Fruit fly (Drosophila melanogaster) whole organism, embryonic: ENCODE data around the gene Ubqn.

Experiments used
- CG10959 ChIP-seq: fragments of 200-800 bp; sonication (Bioruptor generic); IDR thresholded peaks from 2 replicates; pipeline ENCODE4 v1.3.6; 2022; ENCODE audit warnings: missing biosample characterization, missing genetic modification characterization
- CG11247 ChIP-seq: fragments of 200-800 bp; sonication (Bioruptor generic); IDR thresholded peaks from 2 replicates; pipeline ENCODE4 v1.3.6; 2022; ENCODE audit warnings: missing biosample characterization, missing genetic modification characterization
- CG13287 ChIP-seq: fragments of 200-800 bp; sonication (Bioruptor generic); IDR thresholded peaks from 2 replicates; pipeline ENCODE4 v1.3.6; 2022; ENCODE audit warnings: missing biosample characterization, missing genetic modification characterization; ENCODE audit not compliant: partially characterized antibody
- CG13624 ChIP-seq: fragments of 200-800 bp; sonication (Bioruptor generic); optimal IDR thresholded peaks from 2 replicates; lab custom pipeline; 2016; ENCODE audit warnings: missing biosample characterization, missing genetic modification characterization
- CG13775 ChIP-seq: fragments of 200-800 bp; sonication (Bioruptor generic); optimal IDR thresholded peaks from 3 replicates; lab custom pipeline; 2017; ENCODE audit warnings: missing biosample characterization, mild to moderate bottlenecking, missing genetic modification characterization
- CG16779 ChIP-seq: fragments of 200-800 bp; sonication (Bioruptor generic); IDR thresholded peaks from 2 replicates; pipeline ENCODE4 v1.3.6; 2022; ENCODE audit warnings: missing biosample characterization, missing genetic modification characterization
- CG16863 ChIP-seq: fragments of 200-800 bp; sonication (Bioruptor generic); optimal IDR thresholded peaks from 3 replicates; lab custom pipeline; 2016; ENCODE audit warnings: missing biosample characterization, missing genetic modification characterization
- CG18599 ChIP-seq: fragments of 200-800 bp; sonication (Bioruptor generic); optimal IDR thresholded peaks from 3 replicates; lab custom pipeline; 2017; ENCODE audit warnings: missing biosample characterization, missing genetic modification characterization, mild to moderate bottlenecking, moderate library complexity, missing genetic modification reagents
- CG2678 ChIP-seq: fragments of 200-800 bp; sonication (Bioruptor generic); optimal IDR thresholded peaks from 3 replicates; lab custom pipeline; 2019; ENCODE audit warnings: missing biosample characterization, mild to moderate bottlenecking, missing genetic modification characterization, moderate library complexity
- CG32532 ChIP-seq: fragments of 200-800 bp; sonication (Bioruptor generic); IDR thresholded peaks from 2 replicates; pipeline ENCODE4 v1.3.6; 2022; ENCODE audit warnings: missing biosample characterization, missing genetic modification characterization
- CG32772 ChIP-seq: fragments of 200-800 bp; sonication (Bioruptor generic); IDR thresholded peaks from 2 replicates; pipeline ENCODE4 v1.3.6; 2022; ENCODE audit warnings: missing biosample characterization, missing genetic modification characterization
- CG34422 ChIP-seq: fragments of 200-800 bp; sonication (Bioruptor generic); IDR thresholded peaks from 3 replicates; pipeline ENCODE4 v1.3.6; 2022; ENCODE audit warnings: missing biosample characterization, missing genetic modification characterization
- CG3726 ChIP-seq: fragments of 200-800 bp; sonication (Bioruptor generic); IDR thresholded peaks from 3 replicates; pipeline ENCODE4, ENCODE4 v1.3.6; 2022; ENCODE audit warnings: missing biosample characterization, missing genetic modification characterization
- CG7786 ChIP-seq: fragments of 200-800 bp; sonication (Bioruptor generic); optimal IDR thresholded peaks from 2 replicates; lab custom pipeline; 2016; ENCODE audit warnings: missing biosample characterization, missing genetic modification characterization
- CG8290 ChIP-seq, 3 experiments: fragments of 200-800 bp; sonication (Bioruptor generic); optimal IDR thresholded peaks; 2 replicates each; lab custom pipeline; 2016 to 2019; ENCODE audit warnings: missing biosample characterization in 3 of 3, missing genetic modification characterization in 3 of 3, mild to moderate bottlenecking in 2 of 3, moderate library complexity in 1 of 3
- CG8944 ChIP-seq: fragments of 200-800 bp; sonication (Bioruptor generic); optimal IDR thresholded peaks from 3 replicates; lab custom pipeline; 2016; ENCODE audit warnings: missing biosample characterization, missing genetic modification characterization
- Dad ChIP-seq: fragments of 200-800 bp; sonication (Bioruptor generic); optimal IDR thresholded peaks from 3 replicates; lab custom pipeline; 2016; ENCODE audit warnings: missing biosample characterization, missing genetic modification characterization
- Drgx ChIP-seq: fragments of 200-800 bp; sonication (Bioruptor generic); IDR thresholded peaks from 2 replicates; pipeline ENCODE4 v1.3.6; 2022; ENCODE audit warnings: missing biosample characterization, missing genetic modification characterization
- E2f2 ChIP-seq: fragments of 200-800 bp; sonication (Bioruptor generic); IDR thresholded peaks from 2 replicates; pipeline ENCODE4 v1.3.6; 2022; ENCODE audit warnings: missing biosample characterization, missing genetic modification characterization
- Fer1 ChIP-seq: fragments of 200-800 bp; sonication (Bioruptor generic); optimal IDR thresholded peaks from 2 replicates; lab custom pipeline; 2017; ENCODE audit warnings: missing biosample characterization, mild to moderate bottlenecking, missing genetic modification characterization
- HHEX ChIP-seq: fragments of 200-800 bp; sonication (Bioruptor generic); optimal IDR thresholded peaks from 3 replicates; lab custom pipeline; 2017; ENCODE audit warnings: missing biosample characterization, mild to moderate bottlenecking, missing genetic modification characterization, missing genetic modification reagents
- HLH4C ChIP-seq: fragments of 200-800 bp; sonication (Bioruptor generic); IDR thresholded peaks from 3 replicates; pipeline ENCODE4 v1.3.6; 2022; ENCODE audit warnings: missing biosample characterization, missing genetic modification characterization; ENCODE audit not compliant: partially characterized antibody
- HmgD ChIP-seq: fragments of 200-800 bp; sonication (Bioruptor generic); optimal IDR thresholded peaks from 3 replicates; lab custom pipeline; 2016; ENCODE audit warnings: missing biosample characterization, missing genetic modification characterization
- Kr ChIP-seq: fragments of 200-800 bp; sonication (Bioruptor generic); optimal IDR thresholded peaks from 2 replicates; lab custom pipeline; 2017; ENCODE audit warnings: missing biosample characterization, mild to moderate bottlenecking, missing genetic modification characterization
- Lhr ChIP-seq: fragments of 200-800 bp; sonication (Bioruptor generic); optimal IDR thresholded peaks from 3 replicates; lab custom pipeline; 2017; ENCODE audit warnings: mild to moderate bottlenecking, missing biosample characterization, missing genetic modification reagents, missing genetic modification characterization
- MBD-R2 ChIP-seq: fragments of 200-800 bp; sonication (Bioruptor generic); IDR thresholded peaks from 2 replicates; pipeline ENCODE4 v1.3.6; 2022; ENCODE audit warnings: missing biosample characterization, missing genetic modification characterization
- Med ChIP-seq: fragments of 200-800 bp; sonication (Bioruptor generic); peaks from one replicate; lab custom pipeline; 2016; ENCODE audit warnings: missing biosample characterization, missing genetic modification characterization, mild to moderate bottlenecking, inconsistent platforms, moderate library complexity
- Oaz ChIP-seq: fragments of 200-800 bp; sonication (Bioruptor generic); IDR thresholded peaks from 2 replicates; pipeline ENCODE4 v1.3.6; 2022; ENCODE audit warnings: missing biosample characterization, missing genetic modification characterization
- Six4 ChIP-seq: fragments of 200-800 bp; sonication (Bioruptor generic); optimal IDR thresholded peaks from 2 replicates; lab custom pipeline; 2016; ENCODE audit warnings: missing biosample characterization, missing genetic modification characterization
- Vsx1 ChIP-seq: fragments of 200-800 bp; sonication (Bioruptor generic); optimal IDR thresholded peaks from 2 replicates; lab custom pipeline; 2017; ENCODE audit warnings: missing biosample characterization, mild to moderate bottlenecking, missing genetic modification characterization, missing genetic modification reagents
- amos ChIP-seq: fragments of 200-800 bp; sonication (Bioruptor generic); IDR thresholded peaks from 2 replicates; pipeline ENCODE4 v1.3.6; 2022; ENCODE audit warnings: missing biosample characterization, missing genetic modification characterization; ENCODE audit not compliant: partially characterized antibody
- bsh ChIP-seq, 2 experiments: fragments of 200-800 bp; sonication (Bioruptor generic); optimal IDR thresholded peaks; 2 replicates each; lab custom pipeline; 2017 to 2018; ENCODE audit warnings: mild to moderate bottlenecking in 2 of 2, missing biosample characterization in 2 of 2, missing genetic modification characterization in 2 of 2, moderate library complexity in 1 of 2
- crc ChIP-seq: fragments of 200-800 bp; sonication (Bioruptor generic); optimal IDR thresholded peaks from 2 replicates; lab custom pipeline; 2016; ENCODE audit warnings: missing biosample characterization, missing genetic modification characterization
- dimm ChIP-seq: fragments of 200-800 bp; sonication (Bioruptor generic); IDR thresholded peaks from 2 replicates; pipeline ENCODE4 v1.3.6; 2022; ENCODE audit warnings: missing biosample characterization, missing genetic modification characterization
- dmrt99B ChIP-seq: fragments of 200-800 bp; sonication (Bioruptor generic); optimal IDR thresholded peaks from 2 replicates; lab custom pipeline; 2018; ENCODE audit warnings: missing biosample characterization, mild to moderate bottlenecking, missing genetic modification characterization, moderate library complexity
- dysf ChIP-seq: fragments of 200-800 bp; sonication (Bioruptor generic); IDR thresholded peaks from 3 replicates; pipeline ENCODE4 v1.3.6; 2022; ENCODE audit warnings: missing biosample characterization, missing genetic modification characterization
- ems ChIP-seq: fragments of 200-800 bp; sonication (Bioruptor generic); optimal IDR thresholded peaks from 3 replicates; lab custom pipeline; 2016; ENCODE audit warnings: missing biosample characterization, missing genetic modification characterization
- lilli ChIP-seq: fragments of 200-800 bp; sonication (Bioruptor generic); optimal IDR thresholded peaks from 3 replicates; lab custom pipeline; 2016; ENCODE audit warnings: missing biosample characterization, missing genetic modification characterization
- maf-S ChIP-seq: fragments of 200-800 bp; sonication (Bioruptor generic); optimal IDR thresholded peaks from 2 replicates; lab custom pipeline; 2016; ENCODE audit warnings: missing biosample characterization, missing genetic modification characterization
- p53 ChIP-seq: fragments of 200-800 bp; sonication (Bioruptor generic); optimal IDR thresholded peaks from 2 replicates; lab custom pipeline; 2016; ENCODE audit warnings: missing biosample characterization, missing genetic modification characterization
- pros ChIP-seq: fragments of 200-800 bp; sonication (Bioruptor generic); optimal IDR thresholded peaks from 3 replicates; lab custom pipeline; 2019; ENCODE audit warnings: missing biosample characterization, mild to moderate bottlenecking, missing genetic modification characterization, moderate library complexity
- rib ChIP-seq: fragments of 200-800 bp; sonication (Bioruptor generic); IDR thresholded peaks from 2 replicates; pipeline ENCODE4 v1.3.6; 2022; ENCODE audit warnings: missing biosample characterization, missing genetic modification characterization
- scrt ChIP-seq: fragments of 200-800 bp; sonication (Bioruptor generic); optimal IDR thresholded peaks from 2 replicates; lab custom pipeline; 2018; ENCODE audit warnings: missing biosample characterization, mild to moderate bottlenecking, missing genetic modification characterization, moderate library complexity
- sens ChIP-seq: fragments of 200-800 bp; sonication (Bioruptor generic); peaks from one replicate; lab custom pipeline; 2016; ENCODE audit warnings: missing biosample characterization, missing genetic modification characterization
- sug ChIP-seq: fragments of 200-800 bp; optimal IDR thresholded peaks from 2 replicates; lab custom pipeline; 2019; ENCODE audit warnings: missing biosample characterization, mild to moderate bottlenecking, missing genetic modification characterization, moderate library complexity
- tap ChIP-seq: fragments of 200-800 bp; optimal IDR thresholded peaks from 3 replicates; lab custom pipeline; 2019; ENCODE audit warnings: missing biosample characterization, mild to moderate bottlenecking, missing genetic modification characterization, moderate library complexity
- tup ChIP-seq: fragments of 200-800 bp; sonication (Bioruptor generic); optimal IDR thresholded peaks from 2 replicates; lab custom pipeline; 2016; ENCODE audit warnings: missing biosample characterization, mild to moderate bottlenecking, missing genetic modification characterization, moderate library complexity
- zfh1 ChIP-seq: fragments of 200-800 bp; sonication (Bioruptor generic); IDR thresholded peaks from 3 replicates; pipeline ENCODE4 v1.3.6; 2022; ENCODE audit warnings: missing biosample characterization, missing genetic modification characterization
- zfh2 ChIP-seq: fragments of 200-800 bp; sonication (Bioruptor generic); optimal IDR thresholded peaks from 2 replicates; lab custom pipeline; 2016; ENCODE audit warnings: missing biosample characterization, missing genetic modification characterization

Ubqn gene

dm6 chrX:19651757-19652419 is 31.7 kb upstream of the Ubqn start, which contains the start of the genes Ranbp21 and Elys (continued):
- TF ChIP-seq dmrt99B (tag; lab: Kevin White, UChicago) (no peak), zfh2 (GFP tag; lab: Kevin White, UChicago) (peak; percentile 75), CG16779 (GFP tag; lab: Robert Waterston, UW) (no peak), CG8944 (GFP tag; lab: Kevin White, UChicago) (peak; percentile 62), rib (GFP tag; lab: Robert Waterston, UW) (peak; percentile 86), CG16863 (GFP tag; lab: Kevin White, UChicago) (peak; percentile 56), p53 (GFP tag; lab: Kevin White, UChicago) (peak; percentile 35), sens (GFP tag; lab: Kevin White, UChicago) (peak; percentile 94), Lhr (GFP tag; lab: Kevin White, UChicago) (peak; percentile 66), dimm (GFP tag; lab: Robert Waterston, UW) (0 out of 2 replicates have a peak, but pooled peaks have one; percentile 32), bsh (GFP tag; optimal IDR thresholded peaks at IDR 0.05; lab: Kevin White, UChicago) (peak in 1 of 2 experiments; percentile 31), MBD-R2 (GFP tag; lab: Robert Waterston, UW) (peak; percentile 68), Fer1 (GFP tag; lab: Kevin White, UChicago) (no peak), CG13775 (GFP tag; lab: Kevin White, UChicago) (peak; percentile 58), HHEX (GFP tag; lab: Kevin White, UChicago) (no peak), dysf (GFP tag; lab: Robert Waterston, UW) (peak; percentile 55), CG11247 (GFP tag; lab: Robert Waterston, UW) (peak; percentile 38; the same call in 1 of the 2 replicates), CG13624 (GFP tag; lab: Kevin White, UChicago) (peak; percentile 59), CG18599 (GFP tag; lab: Kevin White, UChicago) (no peak), amos (peak; percentile 55; the same call in 1 of the 2 replicates), CG2678 (no peak), CG8290 (GFP tag; optimal IDR thresholded peaks at IDR 0.05; lab: Kevin White, UChicago) (no peak), CG8290 (tag; optimal IDR thresholded peaks at IDR 0.05; lab: Kevin White, UChicago) (peak in 1 of 2 experiments; percentile 27), scrt (GFP tag; lab: Kevin White, UChicago) (no peak), crc (GFP tag; lab: Kevin White, UChicago) (peak; percentile 37), Drgx (GFP tag; lab: Robert Waterston, UW) (no peak), tap (tag; lab: Kevin White, UChicago) (no peak), Six4 (GFP tag; lab: Kevin White, UChicago) (peak; percentile 16), HLH4C (GFP tag; lab: Robert Waterston, UW) (no peak; the same call in none of the 3 replicates), zfh1 (peak; percentile 66; the same call in 2 of the 3 replicates), CG34422 (GFP tag; lab: Robert Waterston, UW) (peak; percentile 63), maf-S (GFP tag; lab: Kevin White, UChicago) (peak; percentile 43), lilli (GFP tag; lab: Kevin White, UChicago) (peak; percentile 69), CG3726 (GFP tag; lab: Robert Waterston, UW) (no peak), E2f2 (peak; percentile 61), tup (GFP tag; lab: Kevin White, UChicago) (peak; percentile 33), Dad (GFP tag; lab: Kevin White, UChicago) (peak; percentile 65), CG7786 (peak; percentile 56), Kr (GFP tag; lab: Kevin White, UChicago) (no peak), sug (tag; lab: Kevin White, UChicago) (no peak), Vsx1 (GFP tag; lab: Kevin White, UChicago) (no peak), Oaz (GFP tag; lab: Robert Waterston, UW) (no peak), CG32772 (GFP tag; lab: Robert Waterston, UW) (peak; percentile 68), CG10959 (GFP tag; lab: Robert Waterston, UW) (peak; percentile 39; the same call in 1 of the 2 replicates), CG32532 (GFP tag; lab: Robert Waterston, UW) (peak; percentile 40; the same call in 1 of the 2 replicates), HmgD (GFP tag; lab: Kevin White, UChicago) (peak; percentile 40), CG13287 (GFP tag; lab: Robert Waterston, UW) (peak; percentile 55), ems (peak; percentile 61), Med (GFP tag; lab: Kevin White, UChicago) (peak; percentile 91), pros (GFP tag; lab: Kevin White, UChicago) (no peak)
